Fruit fly (Drosophila melanogaster) Kc167 (cell line): Measurements from ENCODE around the gene Meltrin.

Experiments
- Myc ChIP-seq: fragments of >200 bp; optimal IDR thresholded peaks from 2 replicates; lab custom pipeline; 2017; ENCODE audit warnings: missing external identifiers
- Sin3A ChIP-seq: fragments of >200 bp; optimal IDR thresholded peaks from 2 replicates; lab custom pipeline; 2018; ENCODE audit warnings: missing external identifiers
- h ChIP-seq: fragments of >200 bp; optimal IDR thresholded peaks from 3 replicates; lab custom pipeline; 2018; ENCODE audit warnings: missing external identifiers
- insv ChIP-seq: fragments of >200 bp; optimal IDR thresholded peaks from 3 replicates; lab custom pipeline; 2018; ENCODE audit warnings: missing external identifiers
- psq ChIP-seq: fragments of >200 bp; optimal IDR thresholded peaks from 2 replicates; lab custom pipeline; 2017; ENCODE audit warnings: missing external identifiers
- ttk ChIP-seq: sonication (Bioruptor generic); optimal IDR thresholded peaks from 2 replicates; lab custom pipeline; 2017; ENCODE audit warnings: missing external identifiers

The Meltrin gene

dm6 chr3R:14696949-14697513 lies at the start of gene Meltrin:
TSS of gene Meltrin (minus strand) at chr3R:14697292.
- TF ChIP-seq h (lab: Kevin White, UChicago) (no peak), ttk (no peak), Sin3A (lab: Kevin White, UChicago) (no peak), insv (lab: Kevin White, UChicago) (no peak), Myc (lab: Kevin White, UChicago) (no peak), psq (no peak)

- no peak for TF ChIP-seq Sin3A (lab: Kevin White, UChicago)
- no peak for TF ChIP-seq h (lab: Kevin White, UChicago)
- no peak for TF ChIP-seq Myc (lab: Kevin White, UChicago)
- TF ChIP-seq psq = no peak
- no peak for TF ChIP-seq insv (lab: Kevin White, UChicago)
- no peak for TF ChIP-seq ttk
Measured at dm6 chr3R:14744339-14745129, 47.4 kb upstream of the Meltrin start.

- TF ChIP-seq psq = no peak
- TF ChIP-seq insv (lab: Kevin White, UChicago) = no peak
- TF ChIP-seq Sin3A (lab: Kevin White, UChicago) = no peak
- TF ChIP-seq h (lab: Kevin White, UChicago) = no peak
- TF ChIP-seq Myc (lab: Kevin White, UChicago) = no peak
- TF ChIP-seq ttk = no peak
Measured at dm6 chr3R:14743418-14743817, 46.3 kb upstream of the Meltrin start.

- TF ChIP-seq h (lab: Kevin White, UChicago) = no peak
- no peak for TF ChIP-seq insv (lab: Kevin White, UChicago)
- TF ChIP-seq Myc (lab: Kevin White, UChicago) = no peak
- no peak for TF ChIP-seq Sin3A (lab: Kevin White, UChicago)
- no peak for TF ChIP-seq psq
- no peak for TF ChIP-seq ttk
Measured at dm6 chr3R:14742928-14743327, 45.8 kb upstream of the Meltrin start.

dm6 chr3R:14742064-14742463 lies 45.0 kb upstream of the Meltrin start:
- TF ChIP-seq ttk = no peak
- TF ChIP-seq insv (lab: Kevin White, UChicago) = no peak
- TF ChIP-seq h (lab: Kevin White, UChicago) = no peak
- TF ChIP-seq Sin3A (lab: Kevin White, UChicago) = no peak
- TF ChIP-seq Myc (lab: Kevin White, UChicago) = no peak
- no peak for TF ChIP-seq psq

dm6 chr3R:14741192-14741915 lies 44.3 kb upstream of the Meltrin start, which contains the start of the genes eff and jvl:
TSS of gene eff (minus strand) at chr3R:14741319.
TSS of gene jvl (plus strand) at chr3R:14741582.
- TF ChIP-seq ttk (no peak), psq (no peak), insv (lab: Kevin White, UChicago) (no peak), Sin3A (lab: Kevin White, UChicago) (no peak), Myc (lab: Kevin White, UChicago) (no peak), h (lab: Kevin White, UChicago) (no peak)

- no peak for TF ChIP-seq h (lab: Kevin White, UChicago)
- no peak for TF ChIP-seq Myc (lab: Kevin White, UChicago)
- TF ChIP-seq psq = no peak
- TF ChIP-seq insv (lab: Kevin White, UChicago) = no peak
- TF ChIP-seq ttk = no peak
- no peak for TF ChIP-seq Sin3A (lab: Kevin White, UChicago)
Measured at dm6 chr3R:14740658-14741191, 43.6 kb upstream of the Meltrin start.

- TF ChIP-seq psq (no peak), Sin3A (lab: Kevin White, UChicago) (no peak), ttk (no peak), Myc (lab: Kevin White, UChicago) (no peak), h (lab: Kevin White, UChicago) (no peak), insv (lab: Kevin White, UChicago) (no peak)
Measured at dm6 chr3R:14740253-14740522, 43.1 kb upstream of the Meltrin start.

- TF ChIP-seq insv (lab: Kevin White, UChicago) = no peak
- TF ChIP-seq Myc (lab: Kevin White, UChicago) = no peak
- TF ChIP-seq Sin3A (lab: Kevin White, UChicago) = no peak
- TF ChIP-seq ttk = no peak
- no peak for TF ChIP-seq h (lab: Kevin White, UChicago)
- no peak for TF ChIP-seq psq
Measured at dm6 chr3R:14739501-14740252, 42.6 kb upstream of the Meltrin start.

dm6 chr3R:14739088-14739487 lies 42.0 kb upstream of the Meltrin start:
- no peak for TF ChIP-seq ttk
- TF ChIP-seq insv (lab: Kevin White, UChicago) = no peak
- no peak for TF ChIP-seq Myc (lab: Kevin White, UChicago)
- TF ChIP-seq psq = no peak
- no peak for TF ChIP-seq Sin3A (lab: Kevin White, UChicago)
- TF ChIP-seq h (lab: Kevin White, UChicago) = no peak
